Fruit fly (Drosophila melanogaster) whole organism, embryonic: ENCODE results near the gene Smox.

Experiments
- Antp ChIP-seq: fragments of 200-800 bp; sonication (Bioruptor generic); optimal IDR thresholded peaks from 3 replicates; lab custom pipeline; 2016; ENCODE audit warnings: missing biosample characterization, missing genetic modification characterization
- Atf6 ChIP-seq: fragments of 200-800 bp; sonication (Bioruptor generic); IDR thresholded peaks from 2 replicates; pipeline ENCODE4 v1.3.6; 2022; ENCODE audit warnings: missing biosample characterization, missing genetic modification characterization
- CG10209 ChIP-seq: fragments of 200-800 bp; sonication (Bioruptor generic); optimal IDR thresholded peaks from 3 replicates; lab custom pipeline; 2017; ENCODE audit warnings: missing biosample characterization, mild to moderate bottlenecking, missing genetic modification characterization, missing genetic modification reagents
- CG10462 ChIP-seq: fragments of 200-800 bp; sonication (Bioruptor generic); optimal IDR thresholded peaks from 2 replicates; lab custom pipeline; 2016; ENCODE audit warnings: missing biosample characterization, missing genetic modification characterization
- CG10979 ChIP-seq: fragments of 200-800 bp; sonication (Bioruptor generic); optimal IDR thresholded peaks from 2 replicates; lab custom pipeline; 2018; ENCODE audit warnings: missing biosample characterization, mild to moderate bottlenecking, missing genetic modification characterization, moderate library complexity
- CG11504 ChIP-seq: fragments of 200-800 bp; sonication (Bioruptor generic); optimal IDR thresholded peaks from 3 replicates; lab custom pipeline; 2019; ENCODE audit warnings: missing biosample characterization, mild to moderate bottlenecking, missing genetic modification characterization, moderate library complexity
- CG11695 ChIP-seq: fragments of 200-800 bp; sonication (Bioruptor generic); IDR thresholded peaks from 3 replicates; pipeline ENCODE4 v1.3.6; 2022; ENCODE audit warnings: missing biosample characterization, missing genetic modification characterization
- CG12299 ChIP-seq: fragments of 200-800 bp; sonication (Bioruptor generic); optimal IDR thresholded peaks from 2 replicates; lab custom pipeline; 2018; ENCODE audit warnings: missing biosample characterization, mild to moderate bottlenecking, missing genetic modification characterization
- CG12769 ChIP-seq: fragments of 200-800 bp; sonication (Bioruptor generic); optimal IDR thresholded peaks from 2 replicates; lab custom pipeline; 2019; ENCODE audit warnings: missing biosample characterization, mild to moderate bottlenecking, missing genetic modification characterization, moderate library complexity
- CG12942 ChIP-seq: fragments of 200-800 bp; sonication (Bioruptor generic); optimal IDR thresholded peaks from 3 replicates; lab custom pipeline; 2016; ENCODE audit warnings: missing biosample characterization, missing genetic modification characterization
- CG13296 ChIP-seq: fragments of 200-800 bp; sonication (Bioruptor generic); optimal IDR thresholded peaks from 3 replicates; lab custom pipeline; 2018; ENCODE audit warnings: missing biosample characterization, mild to moderate bottlenecking, missing genetic modification characterization
- CG13775 ChIP-seq: fragments of 200-800 bp; sonication (Bioruptor generic); optimal IDR thresholded peaks from 3 replicates; lab custom pipeline; 2017; ENCODE audit warnings: missing biosample characterization, mild to moderate bottlenecking, missing genetic modification characterization
- CG17361 ChIP-seq: fragments of 200-800 bp; sonication (Bioruptor generic); IDR thresholded peaks from 3 replicates; pipeline ENCODE4 v1.3.6; 2022; ENCODE audit warnings: missing biosample characterization, missing genetic modification characterization
- CG17612 ChIP-seq: fragments of 200-800 bp; sonication (Bioruptor generic); IDR thresholded peaks from 2 replicates; pipeline ENCODE4 v1.3.6; 2022; ENCODE audit warnings: missing biosample characterization, missing genetic modification characterization
- CG2129 ChIP-seq: fragments of 200-800 bp; sonication (Bioruptor generic); IDR thresholded peaks from 2 replicates; pipeline ENCODE4 v1.3.6; 2022; ENCODE audit warnings: missing biosample characterization, missing genetic modification characterization; ENCODE audit not compliant: partially characterized antibody
- CG31441 ChIP-seq: fragments of 200-800 bp; sonication (Bioruptor generic); IDR thresholded peaks from 2 replicates; pipeline ENCODE4 v1.3.6; 2022; ENCODE audit warnings: missing biosample characterization, missing genetic modification characterization
- CG34224 ChIP-seq: fragments of 200-800 bp; sonication (Bioruptor generic); IDR thresholded peaks from 3 replicates; pipeline ENCODE4 v1.3.6; 2022; ENCODE audit warnings: missing biosample characterization, missing genetic modification characterization; ENCODE audit not compliant: partially characterized antibody
- CG34376 ChIP-seq: fragments of 200-800 bp; sonication (Bioruptor generic); optimal IDR thresholded peaks from 2 replicates; lab custom pipeline; 2018; ENCODE audit warnings: missing biosample characterization, mild to moderate bottlenecking, missing genetic modification characterization
- CG4360 ChIP-seq: fragments of 200-800 bp; sonication (Bioruptor generic); IDR thresholded peaks from 2 replicates; pipeline ENCODE4 v1.3.6; 2022; ENCODE audit warnings: missing biosample characterization, missing genetic modification characterization
- CG6813 ChIP-seq: fragments of 200-800 bp; sonication (Bioruptor generic); optimal IDR thresholded peaks from 2 replicates; lab custom pipeline; 2017; ENCODE audit warnings: missing biosample characterization, missing genetic modification characterization, mild to moderate bottlenecking, moderate library complexity, missing genetic modification reagents
- CG7839 ChIP-seq: fragments of 200-800 bp; sonication (Bioruptor generic); optimal IDR thresholded peaks from 3 replicates; lab custom pipeline; 2018; ENCODE audit warnings: missing biosample characterization, mild to moderate bottlenecking, missing genetic modification characterization, moderate library complexity
- CG8359 ChIP-seq: fragments of 200-800 bp; sonication (Bioruptor generic); optimal IDR thresholded peaks from 2 replicates; lab custom pipeline; 2017; ENCODE audit warnings: missing biosample characterization, mild to moderate bottlenecking, missing genetic modification characterization, borderline replicate concordance
- CG9727 ChIP-seq: fragments of 200-800 bp; sonication (Bioruptor generic); optimal IDR thresholded peaks from 3 replicates; lab custom pipeline; 2017; ENCODE audit warnings: missing biosample characterization, mild to moderate bottlenecking, missing genetic modification characterization
- CG9932 ChIP-seq: fragments of 200-800 bp; sonication (Bioruptor generic); IDR thresholded peaks from 2 replicates; pipeline ENCODE4 v1.3.6; 2022; ENCODE audit warnings: missing biosample characterization, missing genetic modification characterization
- CHES-1-like ChIP-seq: fragments of 200-800 bp; sonication (Bioruptor generic); optimal IDR thresholded peaks from 2 replicates; lab custom pipeline; 2016; ENCODE audit warnings: missing biosample characterization, missing genetic modification characterization
- Dip3 ChIP-seq: fragments of 200-800 bp; sonication (Bioruptor generic); optimal IDR thresholded peaks from 3 replicates; lab custom pipeline; 2016; ENCODE audit warnings: missing biosample characterization, missing genetic modification characterization
- Drgx ChIP-seq: fragments of 200-800 bp; sonication (Bioruptor generic); IDR thresholded peaks from 2 replicates; pipeline ENCODE4 v1.3.6; 2022; ENCODE audit warnings: missing biosample characterization, missing genetic modification characterization
- ERR ChIP-seq: fragments of 200-800 bp; sonication (Bioruptor generic); optimal IDR thresholded peaks from 2 replicates; lab custom pipeline; 2016; ENCODE audit warnings: missing biosample characterization, missing genetic modification characterization
- Fer2 ChIP-seq: fragments of 200-800 bp; sonication (Bioruptor generic); optimal IDR thresholded peaks from 2 replicates; lab custom pipeline; 2018; ENCODE audit warnings: missing biosample characterization, mild to moderate bottlenecking, missing genetic modification characterization, moderate library complexity
- HmgD ChIP-seq: fragments of 200-800 bp; sonication (Bioruptor generic); optimal IDR thresholded peaks from 3 replicates; lab custom pipeline; 2016; ENCODE audit warnings: missing biosample characterization, missing genetic modification characterization
- Oli ChIP-seq: fragments of 200-800 bp; sonication (Bioruptor generic); optimal IDR thresholded peaks from 2 replicates; lab custom pipeline; 2018; ENCODE audit warnings: missing biosample characterization, mild to moderate bottlenecking, missing genetic modification characterization, moderate library complexity
- PHDP ChIP-seq: fragments of 200-800 bp; sonication (Bioruptor generic); optimal IDR thresholded peaks from 3 replicates; lab custom pipeline; 2018; ENCODE audit warnings: missing biosample characterization, mild to moderate bottlenecking, missing genetic modification characterization, moderate library complexity
- Side ChIP-seq: fragments of 200-800 bp; sonication (Bioruptor generic); optimal IDR thresholded peaks from 2 replicates; lab custom pipeline; 2016; ENCODE audit warnings: missing biosample characterization, missing genetic modification characterization
- Six4 ChIP-seq: fragments of 200-800 bp; sonication (Bioruptor generic); optimal IDR thresholded peaks from 2 replicates; lab custom pipeline; 2016; ENCODE audit warnings: missing biosample characterization, missing genetic modification characterization
- Sox100B ChIP-seq: fragments of 200-800 bp; sonication (Bioruptor generic); optimal IDR thresholded peaks from 3 replicates; lab custom pipeline; 2018; ENCODE audit warnings: missing biosample characterization, mild to moderate bottlenecking, missing genetic modification characterization
- Stat92E ChIP-seq, 3 experiments: fragments of >200 bp in 2 of 3; fragments of 200-800 bp in 1 of 3; sonication (Bioruptor generic) in 1 of 3; optimal IDR thresholded peaks; 2 replicates each; lab custom pipeline; 2017 to 2019; ENCODE audit warnings: missing biosample characterization in 3 of 3, missing genetic modification characterization in 3 of 3, mild to moderate bottlenecking in 1 of 3, moderate library complexity in 1 of 3
- bcd ChIP-seq: fragments of 200-800 bp; sonication (Bioruptor generic); optimal IDR thresholded peaks from 2 replicates; lab custom pipeline; 2017; ENCODE audit warnings: missing biosample characterization, mild to moderate bottlenecking, missing genetic modification characterization
- dan ChIP-seq: fragments of 200-800 bp; sonication (Bioruptor generic); IDR thresholded peaks from 2 replicates; pipeline ENCODE4 v1.3.6; 2022; ENCODE audit warnings: missing biosample characterization, missing genetic modification characterization
- en ChIP-seq: fragments of 200-800 bp; sonication (Bioruptor generic); optimal IDR thresholded peaks from 2 replicates; lab custom pipeline; 2016; ENCODE audit warnings: missing biosample characterization, missing genetic modification characterization
- gt ChIP-seq: fragments of 200-800 bp; sonication (Bioruptor generic); IDR thresholded peaks from 2 replicates; pipeline ENCODE4 v1.3.6; 2022; ENCODE audit warnings: missing biosample characterization, missing genetic modification characterization
- her ChIP-seq: fragments of 200-800 bp; sonication (Bioruptor generic); optimal IDR thresholded peaks from 2 replicates; lab custom pipeline; 2016; ENCODE audit warnings: missing biosample characterization, missing genetic modification characterization
- kay ChIP-seq: fragments of 200-800 bp; sonication (Bioruptor generic); optimal IDR thresholded peaks from 2 replicates; lab custom pipeline; 2016; ENCODE audit warnings: missing biosample characterization, missing genetic modification characterization
- lov ChIP-seq, 2 experiments: fragments of 200-800 bp in 1 of 2; fragments of >200 bp in 1 of 2; sonication (Bioruptor generic) in 1 of 2; IDR thresholded peaks in 1 of 2; optimal IDR thresholded peaks in 1 of 2; 2 replicates in 1 of 2; 3 replicates in 1 of 2; pipeline versions ENCODE4 v1.3.6 to Lab custom; 2017 to 2022; ENCODE audit warnings: missing biosample characterization in 1 of 2, missing genetic modification characterization in 1 of 2
- phol ChIP-seq: fragments of 200-800 bp; sonication (Bioruptor generic); optimal IDR thresholded peaks from 3 replicates; lab custom pipeline; 2018; ENCODE audit warnings: missing biosample characterization, mild to moderate bottlenecking, missing genetic modification characterization, moderate library complexity
- pum ChIP-seq: fragments of 200-800 bp; sonication (Bioruptor generic); optimal IDR thresholded peaks from 2 replicates; lab custom pipeline; 2016; ENCODE audit warnings: missing biosample characterization, missing genetic modification characterization
- rib ChIP-seq: fragments of 200-800 bp; sonication (Bioruptor generic); IDR thresholded peaks from 2 replicates; pipeline ENCODE4 v1.3.6; 2022; ENCODE audit warnings: missing biosample characterization, missing genetic modification characterization
- unpg ChIP-seq: fragments of 200-800 bp; sonication (Bioruptor generic); optimal IDR thresholded peaks from 3 replicates; lab custom pipeline; 2018; ENCODE audit warnings: missing biosample characterization, mild to moderate bottlenecking, missing genetic modification characterization, moderate library complexity
- vvl ChIP-seq: fragments of 200-800 bp; sonication (Bioruptor generic); IDR thresholded peaks from 2 replicates; pipeline ENCODE4 v1.3.6; 2022; ENCODE audit warnings: missing biosample characterization, missing genetic modification characterization

Smox gene

DNA sequence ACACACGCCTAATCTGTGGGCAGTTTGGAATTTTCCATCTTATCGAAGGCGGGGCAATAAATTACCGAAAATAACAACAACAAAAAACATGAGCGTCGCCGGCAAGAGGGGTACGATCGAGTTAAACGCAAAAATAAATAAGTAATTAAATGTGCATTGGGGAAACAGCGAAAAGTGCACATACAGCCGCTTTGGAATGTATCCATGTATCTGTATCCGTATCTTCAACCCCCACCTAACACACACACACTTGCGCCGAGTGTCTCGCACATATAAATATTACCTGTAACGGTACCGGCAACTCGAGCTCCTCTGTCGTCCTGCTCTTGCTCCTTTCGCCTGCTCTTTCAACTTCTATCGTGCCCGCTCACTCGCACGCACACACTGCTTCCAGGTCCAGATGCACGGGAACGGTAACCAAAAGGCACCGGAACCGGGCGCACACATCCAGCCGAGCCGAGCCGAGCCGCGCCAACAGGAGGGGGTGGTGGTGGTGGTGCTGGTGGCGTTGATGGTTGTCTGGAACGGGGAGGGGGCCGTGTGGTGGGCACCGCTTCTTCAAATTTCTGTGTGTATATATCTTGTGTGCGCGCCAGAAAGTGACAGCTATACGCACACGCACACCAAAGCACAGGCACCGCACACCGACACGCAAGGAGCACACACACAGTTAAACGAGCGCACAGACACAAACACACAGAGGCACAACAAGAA, 569 bp downstream of the Smox start (continued):
- peak; percentile 42 for TF ChIP-seq CG9727
- peak; percentile 30 for TF ChIP-seq CG12299 (tag; lab: Kevin White, UChicago)
- no peak for TF ChIP-seq Six4 (GFP tag; lab: Kevin White, UChicago)
- peak; percentile 6 for TF ChIP-seq CG6813 (GFP tag; lab: Kevin White, UChicago)
- no peak for TF ChIP-seq rib (GFP tag; lab: Robert Waterston, UW)
- TF ChIP-seq CG10462 (GFP tag; lab: Kevin White, UChicago): peak; percentile 50
- TF ChIP-seq CG10209 (GFP tag; lab: Kevin White, UChicago): peak; percentile 22
- peak; percentile 37; the same call in 1 of the 2 replicates for TF ChIP-seq CG9932
- TF ChIP-seq CG8359 (GFP tag; lab: Kevin White, UChicago): no peak
- peak; percentile 28 for TF ChIP-seq unpg (GFP tag; lab: Kevin White, UChicago)
- TF ChIP-seq Drgx: peak; percentile 42; the same call in 1 of the 2 replicates
- no peak for TF ChIP-seq phol (tag; lab: Kevin White, UChicago)
- TF ChIP-seq pum: no peak
- 0 out of 2 replicates have a peak, but pooled peaks have one; percentile 8 for TF ChIP-seq Atf6 (GFP tag; lab: Robert Waterston, UW)
- TF ChIP-seq lov (optimal IDR thresholded peaks at IDR 0.05; lab: Kevin White, UChicago): no peak
- TF ChIP-seq lov (GFP tag; IDR thresholded peaks at IDR 0.05; lab: Robert Waterston, UW): peak; percentile 29; the same call in 1 of the 3 replicates
- no peak for TF ChIP-seq PHDP (tag; lab: Kevin White, UChicago)
- TF ChIP-seq CHES-1-like: peak; percentile 11
- no peak for TF ChIP-seq CG2129 (GFP tag; lab: Robert Waterston, UW)
- peak; percentile 27 for TF ChIP-seq CG13775 (GFP tag; lab: Kevin White, UChicago)
- TF ChIP-seq Stat92E (GFP tag; optimal IDR thresholded peaks at IDR 0.05; lab: Kevin White, UChicago): no peak
- TF ChIP-seq bcd (GFP tag; lab: Kevin White, UChicago): peak; percentile 31
- TF ChIP-seq CG10979 (tag; lab: Kevin White, UChicago): peak; percentile 3
- peak; percentile 27; the same call in 1 of the 2 replicates for TF ChIP-seq CG17612 (GFP tag; lab: Robert Waterston, UW)
- TF ChIP-seq gt (GFP tag; lab: Robert Waterston, UW): no peak
- TF ChIP-seq CG13296 (GFP tag; lab: Kevin White, UChicago): no peak
- TF ChIP-seq CG11504 (tag; lab: Kevin White, UChicago): peak; percentile 24
- TF ChIP-seq vvl (GFP tag; lab: Robert Waterston, UW): peak; percentile 18; the same call in 1 of the 2 replicates
- no peak for TF ChIP-seq ERR (GFP tag; lab: Kevin White, UChicago)
- no peak for TF ChIP-seq dan (GFP tag; lab: Robert Waterston, UW)
- TF ChIP-seq CG34224: no peak
- peak; percentile 12 for TF ChIP-seq Oli
- TF ChIP-seq Fer2 (tag; lab: Kevin White, UChicago): no peak
- no peak for TF ChIP-seq en
- TF ChIP-seq HmgD (GFP tag; lab: Kevin White, UChicago): peak; percentile 11
- TF ChIP-seq CG11695: peak; percentile 40; the same call in 1 of the 3 replicates
- peak; percentile 62 for TF ChIP-seq Side (GFP tag; lab: Kevin White, UChicago)
- peak; percentile 53; the same call in 1 of the 2 replicates for TF ChIP-seq CG4360 (GFP tag; lab: Robert Waterston, UW)
- TF ChIP-seq Antp (GFP tag; lab: Kevin White, UChicago): peak; percentile 28
- peak; percentile 96 for TF ChIP-seq CG12769 (tag; lab: Kevin White, UChicago)
- peak; percentile 28 for TF ChIP-seq Dip3
- TF ChIP-seq Sox100B: peak; percentile 9
- TF ChIP-seq CG7839 (tag; lab: Kevin White, UChicago): peak; percentile 17
- TF ChIP-seq CG12942 (GFP tag; lab: Kevin White, UChicago): no peak
- no peak for TF ChIP-seq CG31441 (GFP tag; lab: Robert Waterston, UW)
- TF ChIP-seq kay (GFP tag; lab: Kevin White, UChicago): no peak
- peak; percentile 36 for TF ChIP-seq CG34376 (GFP tag; lab: Kevin White, UChicago)
- peak; percentile 29 for TF ChIP-seq her (GFP tag; lab: Kevin White, UChicago)
- TF ChIP-seq CG17361: peak; percentile 31; the same call in 1 of the 3 replicates
